Fruit fly (Drosophila melanogaster) whole organism, prepupa: ENCODE measurements around the gene btn.

Source experiments
- Blimp-1 ChIP-seq: fragments of 200-800 bp; sonication (Bioruptor generic); optimal IDR thresholded peaks from 3 replicates; lab custom pipeline; 2017; ENCODE audit warnings: missing biosample characterization, missing genetic modification characterization, mild to moderate bottlenecking, moderate library complexity, missing genetic modification reagents
- CG10631 ChIP-seq: fragments of 200-800 bp; sonication (Bioruptor generic); optimal IDR thresholded peaks from 2 replicates; lab custom pipeline; 2016; ENCODE audit warnings: missing biosample characterization, missing genetic modification characterization
- CG10669 ChIP-seq: fragments of 200-800 bp; sonication (Bioruptor generic); optimal IDR thresholded peaks from 3 replicates; lab custom pipeline; 2018; ENCODE audit warnings: missing biosample characterization, mild to moderate bottlenecking, missing genetic modification characterization, moderate library complexity
- CG11762 ChIP-seq: fragments of 200-800 bp; sonication (Bioruptor generic); optimal IDR thresholded peaks from 3 replicates; lab custom pipeline; 2016; ENCODE audit warnings: missing biosample characterization, missing genetic modification characterization; ENCODE audit not compliant: insufficient read depth
- CG11902 ChIP-seq: fragments of 200-800 bp; sonication (Bioruptor generic); optimal IDR thresholded peaks from 3 replicates; lab custom pipeline; 2016; ENCODE audit warnings: missing biosample characterization, missing genetic modification characterization
- CG15336 ChIP-seq: fragments of 200-800 bp; sonication (Bioruptor generic); IDR thresholded peaks from 2 replicates; pipeline ENCODE4 v1.3.6; 2022; ENCODE audit warnings: missing biosample characterization, missing genetic modification characterization
- CG3032 ChIP-seq: fragments of 200-800 bp; optimal IDR thresholded peaks from 2 replicates; lab custom pipeline; 2019; ENCODE audit warnings: missing biosample characterization, mild to moderate bottlenecking, missing genetic modification characterization, moderate library complexity
- CG31627 ChIP-seq: fragments of 200-800 bp; sonication (Bioruptor generic); optimal IDR thresholded peaks from 3 replicates; lab custom pipeline; 2016; ENCODE audit warnings: missing biosample characterization, missing genetic modification characterization
- CG32006 ChIP-seq: fragments of 200-800 bp; sonication (Bioruptor generic); optimal IDR thresholded peaks from 3 replicates; lab custom pipeline; 2017; ENCODE audit warnings: missing biosample characterization, mild to moderate bottlenecking, missing genetic modification characterization
- CG34406 ChIP-seq: fragments of 200-800 bp; sonication (Bioruptor generic); optimal IDR thresholded peaks from 3 replicates; lab custom pipeline; 2016; ENCODE audit warnings: missing biosample characterization, missing genetic modification characterization
- CG3919 ChIP-seq: fragments of 200-800 bp; sonication (Bioruptor generic); optimal IDR thresholded peaks from 3 replicates; lab custom pipeline; 2016; ENCODE audit warnings: missing biosample characterization, missing genetic modification characterization
- CG4318 ChIP-seq: fragments of 200-800 bp; sonication (Bioruptor generic); optimal IDR thresholded peaks from 3 replicates; lab custom pipeline; 2017; ENCODE audit warnings: missing biosample characterization, mild to moderate bottlenecking, missing genetic modification characterization
- CG6163 ChIP-seq: fragments of 200-800 bp; sonication (Bioruptor generic); IDR thresholded peaks from 3 replicates; pipeline ENCODE4 v1.3.6; 2022; ENCODE audit warnings: missing biosample characterization, missing genetic modification characterization
- CG6792 ChIP-seq: fragments of 200-800 bp; sonication (Bioruptor generic); optimal IDR thresholded peaks from 3 replicates; lab custom pipeline; 2016; ENCODE audit warnings: missing biosample characterization, missing genetic modification characterization
- CG6808 ChIP-seq: fragments of 200-800 bp; sonication (Bioruptor generic); optimal IDR thresholded peaks from 3 replicates; lab custom pipeline; 2017; ENCODE audit warnings: missing biosample characterization, missing genetic modification characterization, mild to moderate bottlenecking, moderate library complexity, missing genetic modification reagents
- CG8119 ChIP-seq: fragments of 200-800 bp; sonication (Bioruptor generic); IDR thresholded peaks from 3 replicates; pipeline ENCODE4 v1.3.6; 2022; ENCODE audit warnings: missing biosample characterization, missing genetic modification characterization
- CG8319 ChIP-seq: fragments of 200-800 bp; sonication (Bioruptor generic); optimal IDR thresholded peaks from 3 replicates; lab custom pipeline; 2016; ENCODE audit warnings: missing biosample characterization, missing genetic modification characterization
- CG8632 ChIP-seq: fragments of 200-800 bp; sonication (Bioruptor generic); optimal IDR thresholded peaks from 3 replicates; lab custom pipeline; 2016; ENCODE audit warnings: missing biosample characterization, missing genetic modification characterization
- CG9139 ChIP-seq: fragments of 200-800 bp; sonication (Bioruptor generic); optimal IDR thresholded peaks from 3 replicates; lab custom pipeline; 2017; ENCODE audit warnings: missing biosample characterization, mild to moderate bottlenecking, missing genetic modification characterization
- Eip78C ChIP-seq: fragments of 200-800 bp; sonication (Bioruptor generic); peaks from one replicate; lab custom pipeline; 2016; ENCODE audit warnings: missing biosample characterization, missing genetic modification characterization
- Eip93F ChIP-seq: fragments of 200-800 bp; sonication (Bioruptor generic); optimal IDR thresholded peaks from 2 replicates; lab custom pipeline; 2016; ENCODE audit warnings: missing biosample characterization, mild to moderate bottlenecking, missing genetic modification characterization
- Ets21C ChIP-seq: fragments of 200-800 bp; sonication (Bioruptor generic); optimal IDR thresholded peaks from 3 replicates; lab custom pipeline; 2016; ENCODE audit warnings: missing biosample characterization, missing genetic modification characterization
- Ets96B ChIP-seq: fragments of 200-800 bp; optimal IDR thresholded peaks from 2 replicates; lab custom pipeline; 2019; ENCODE audit warnings: missing biosample characterization, mild to moderate bottlenecking, missing genetic modification characterization, moderate library complexity
- Gug ChIP-seq: fragments of 200-800 bp; sonication (Bioruptor generic); IDR thresholded peaks from 2 replicates; pipeline ENCODE4 v1.3.6; 2022; ENCODE audit warnings: missing biosample characterization, missing genetic modification characterization
- Hr38 ChIP-seq: sonication (Bioruptor generic); optimal IDR thresholded peaks from 2 replicates; lab custom pipeline; 2016; ENCODE audit warnings: missing biosample characterization, missing genetic modification characterization
- Hr39 ChIP-seq: fragments of 200-800 bp; sonication (Bioruptor generic); optimal IDR thresholded peaks from 2 replicates; lab custom pipeline; 2016; ENCODE audit warnings: missing biosample characterization, missing genetic modification characterization
- Hr4 ChIP-seq: fragments of 200-800 bp; sonication (Bioruptor generic); optimal IDR thresholded peaks from 3 replicates; lab custom pipeline; 2016; ENCODE audit warnings: missing biosample characterization, missing genetic modification characterization
- Lpt ChIP-seq: fragments of 200-800 bp; sonication (Bioruptor generic); optimal IDR thresholded peaks from 3 replicates; lab custom pipeline; 2016; ENCODE audit warnings: missing biosample characterization, missing genetic modification characterization
- Met ChIP-seq: fragments of 200-800 bp; sonication (Bioruptor generic); optimal IDR thresholded peaks from 3 replicates; lab custom pipeline; 2016; ENCODE audit warnings: missing biosample characterization, missing genetic modification characterization
- Sox14 ChIP-seq: fragments of 200-800 bp; sonication (Bioruptor generic); optimal IDR thresholded peaks from 3 replicates; lab custom pipeline; 2016; ENCODE audit warnings: missing biosample characterization, missing genetic modification characterization
- Sox15 ChIP-seq: fragments of 200-800 bp; sonication (Bioruptor generic); optimal IDR thresholded peaks from 3 replicates; lab custom pipeline; 2016; ENCODE audit warnings: missing biosample characterization, missing genetic modification characterization
- achi ChIP-seq: fragments of 200-800 bp; sonication (Bioruptor generic); optimal IDR thresholded peaks from 3 replicates; lab custom pipeline; 2016; ENCODE audit warnings: missing biosample characterization, missing genetic modification characterization
- cyc ChIP-seq: fragments of 200-800 bp; sonication (Bioruptor generic); optimal IDR thresholded peaks from 3 replicates; lab custom pipeline; 2016; ENCODE audit warnings: missing biosample characterization, missing genetic modification characterization
- esn ChIP-seq: fragments of 200-800 bp; sonication (Bioruptor generic); optimal IDR thresholded peaks from 2 replicates; lab custom pipeline; 2016; ENCODE audit warnings: missing biosample characterization, mild to moderate bottlenecking, missing genetic modification characterization, moderate library complexity
- fd59A ChIP-seq: fragments of 200-800 bp; sonication (Bioruptor generic); optimal IDR thresholded peaks from 2 replicates; lab custom pipeline; 2017; ENCODE audit warnings: missing biosample characterization, mild to moderate bottlenecking, missing genetic modification characterization, missing genetic modification reagents
- fd85E ChIP-seq: fragments of 200-800 bp; sonication (Bioruptor generic); optimal IDR thresholded peaks from 3 replicates; lab custom pipeline; 2016; ENCODE audit warnings: missing biosample characterization, missing genetic modification characterization
- lz ChIP-seq: fragments of 200-800 bp; sonication (Bioruptor generic); optimal IDR thresholded peaks from 3 replicates; lab custom pipeline; 2016; ENCODE audit warnings: missing biosample characterization, missing genetic modification characterization
- net ChIP-seq: fragments of 200-800 bp; sonication (Bioruptor generic); optimal IDR thresholded peaks from 3 replicates; lab custom pipeline; 2016; ENCODE audit warnings: missing biosample characterization, missing genetic modification characterization
- pdm3 ChIP-seq: fragments of 200-800 bp; sonication (Bioruptor generic); optimal IDR thresholded peaks from 3 replicates; lab custom pipeline; 2016; ENCODE audit warnings: missing biosample characterization, missing genetic modification characterization
- spab ChIP-seq: fragments of 200-800 bp; sonication (Bioruptor generic); optimal IDR thresholded peaks from 2 replicates; lab custom pipeline; 2017; ENCODE audit warnings: missing biosample characterization, mild to moderate bottlenecking, missing genetic modification characterization, missing genetic modification reagents
- svp ChIP-seq: fragments of 200-800 bp; sonication (Bioruptor generic); peaks from one replicate; lab custom pipeline; 2016; ENCODE audit warnings: missing biosample characterization, missing genetic modification characterization
- vri ChIP-seq: fragments of 200-800 bp; sonication (Bioruptor generic); optimal IDR thresholded peaks from 3 replicates; lab custom pipeline; 2016; ENCODE audit warnings: missing biosample characterization, mild to moderate bottlenecking, missing genetic modification characterization

Gene btn

dm6 chr3R:22565732-22566131 lies 20.7 kb downstream of the btn start:
- TF ChIP-seq svp (GFP tag; lab: Kevin White, UChicago) (no peak), CG32006 (GFP tag; lab: Kevin White, UChicago) (no peak), CG6792 (no peak), CG11902 (GFP tag; lab: Kevin White, UChicago) (no peak), net (GFP tag; lab: Kevin White, UChicago) (no peak), lz (GFP tag; lab: Kevin White, UChicago) (no peak), Eip78C (GFP tag; lab: Kevin White, UChicago) (no peak), CG11762 (GFP tag; lab: Kevin White, UChicago) (no peak), vri (no peak), fd85E (GFP tag; lab: Kevin White, UChicago) (no peak), CG10631 (GFP tag; lab: Kevin White, UChicago) (no peak), Hr4 (no peak), fd59A (no peak)

dm6 chr3R:22564707-22565106 lies 21.7 kb downstream of the btn start:
- no peak for TF ChIP-seq CG11902 (GFP tag; lab: Kevin White, UChicago)
- TF ChIP-seq Met (GFP tag; lab: Kevin White, UChicago), result no peak
- no peak for TF ChIP-seq svp (GFP tag; lab: Kevin White, UChicago)
- TF ChIP-seq CG4318 (GFP tag; lab: Kevin White, UChicago), result no peak
- TF ChIP-seq Gug (GFP tag; lab: Robert Waterston, UW), result no peak
- no peak for TF ChIP-seq Lpt (GFP tag; lab: Kevin White, UChicago)
- TF ChIP-seq achi, result no peak
- no peak for TF ChIP-seq Eip78C (GFP tag; lab: Kevin White, UChicago)
- no peak for TF ChIP-seq cyc (GFP tag; lab: Kevin White, UChicago)

- TF ChIP-seq vri (no peak), CG3919 (GFP tag; lab: Kevin White, UChicago) (no peak), CG32006 (GFP tag; lab: Kevin White, UChicago) (no peak), Eip93F (no peak), CG8319 (GFP tag; lab: Kevin White, UChicago) (no peak), Ets96B (tag; lab: Kevin White, UChicago) (no peak), net (GFP tag; lab: Kevin White, UChicago) (no peak), Ets21C (no peak), svp (GFP tag; lab: Kevin White, UChicago) (no peak), CG6163 (GFP tag; lab: Robert Waterston, UW) (no peak), Sox15 (GFP tag; lab: Kevin White, UChicago) (no peak), Blimp-1 (GFP tag; lab: Kevin White, UChicago) (no peak), CG9139 (GFP tag; lab: Kevin White, UChicago) (no peak), spab (GFP tag; lab: Kevin White, UChicago) (no peak), CG3032 (no peak), CG8632 (GFP tag; lab: Kevin White, UChicago) (no peak), Met (GFP tag; lab: Kevin White, UChicago) (no peak), CG6808 (GFP tag; lab: Kevin White, UChicago) (no peak)
Measured at dm6 chr3R:22564076-22564475, 22.3 kb downstream of the btn start.

dm6 chr3R:22562502-22562901 lies 23.9 kb downstream of the btn start, which contains the start of gene sit:
Gene sit (minus strand): TSS chr3R:22562572.
- TF ChIP-seq CG8119 (GFP tag; lab: Robert Waterston, UW), result no peak
- no peak for TF ChIP-seq vri
- TF ChIP-seq pdm3, result no peak
- TF ChIP-seq Hr39 (GFP tag; lab: Kevin White, UChicago), result no peak
- TF ChIP-seq Ets21C, result no peak
- TF ChIP-seq Hr38, result no peak
- TF ChIP-seq CG10669 (GFP tag; lab: Kevin White, UChicago), result no peak
- TF ChIP-seq CG32006 (GFP tag; lab: Kevin White, UChicago), result no peak
- TF ChIP-seq esn (GFP tag; lab: Kevin White, UChicago), result no peak
- no peak for TF ChIP-seq Sox14
- TF ChIP-seq CG11762 (GFP tag; lab: Kevin White, UChicago), result no peak
- TF ChIP-seq CG10631 (GFP tag; lab: Kevin White, UChicago), result no peak
- TF ChIP-seq CG3032, result no peak
- no peak for TF ChIP-seq Lpt (GFP tag; lab: Kevin White, UChicago)
- TF ChIP-seq CG34406 (GFP tag; lab: Kevin White, UChicago), result no peak
- TF ChIP-seq CG15336 (GFP tag; lab: Robert Waterston, UW), result no peak
- no peak for TF ChIP-seq fd59A
- TF ChIP-seq CG3919 (GFP tag; lab: Kevin White, UChicago), result no peak
- TF ChIP-seq Ets96B (tag; lab: Kevin White, UChicago), result no peak
- TF ChIP-seq CG31627, result no peak
